Worm (Caenorhabditis elegans) whole organism, L4 larva: ENCODE data around the gene Y44A6C.2.

ENCODE experiments used
- F44E2.7 ChIP-seq: fragments of 200-800 bp; sonication (Bioruptor generic); IDR thresholded peaks from 2 replicates; pipeline ENCODE4 v2.1.2; 2022; ENCODE audit warnings: missing genetic modification characterization, missing compliant biosample characterization
- F49E8.2 ChIP-seq: sonication (generic microtip); optimal IDR thresholded peaks from 2 replicates; lab custom pipeline; 2016; ENCODE audit warnings: missing compliant biosample characterization, mild to moderate bottlenecking, missing genetic modification characterization, borderline replicate concordance
- R02D3.7 ChIP-seq: fragments of 150-350 bp; sonication (generic microtip); optimal IDR thresholded peaks from 3 replicates; lab custom pipeline; 2014; ENCODE audit warnings: missing biosample characterization, missing genetic modification characterization
- T20F7.1 ChIP-seq: fragments of 200-800 bp; sonication (Bioruptor generic); optimal IDR thresholded peaks from 2 replicates; lab custom pipeline; 2018; ENCODE audit warnings: mild to moderate bottlenecking, missing genetic modification characterization, missing compliant biosample characterization
- Y105C5A.15 ChIP-seq: fragments of 200-800 bp; sonication (Bioruptor generic); IDR thresholded peaks from 2 replicates; pipeline ENCODE4 v1.3.6; 2022; ENCODE audit warnings: missing genetic modification characterization, missing compliant biosample characterization
- ZK337.2 ChIP-seq: fragments of 200-800 bp; sonication (Bioruptor generic); IDR thresholded peaks from 2 replicates; pipeline ENCODE4 v1.3.6; 2022; ENCODE audit warnings: missing genetic modification reagents, missing genetic modification characterization, missing compliant biosample characterization
- ZK546.5 ChIP-seq, 2 experiments: sonication (generic microtip); optimal IDR thresholded peaks; 2 replicates each; lab custom pipeline; 2017; ENCODE audit warnings: missing biosample characterization in 2 of 2, missing genetic modification characterization in 2 of 2
- aha-1 ChIP-seq: fragments of 150-350 bp; peaks from one replicate; lab custom pipeline; 2014; ENCODE audit warnings: missing biosample characterization, missing genetic modification characterization
- ama-1 ChIP-seq: fragments of 150-350 bp; optimal IDR thresholded peaks from 2 replicates; lab custom pipeline; 2014; ENCODE audit warnings: inconsistent platforms, mixed read lengths
- ceh-28 ChIP-seq: fragments of 150-350 bp; optimal IDR thresholded peaks from 2 replicates; lab custom pipeline; 2014; ENCODE audit warnings: missing biosample characterization, missing genetic modification reagents, missing genetic modification characterization
- ceh-44 ChIP-seq: fragments of 200-800 bp; sonication (Bioruptor generic); IDR thresholded peaks from 2 replicates; pipeline ENCODE4 v1.3.6; 2022; ENCODE audit warnings: missing genetic modification reagents, missing genetic modification characterization, missing compliant biosample characterization
- ceh-62 ChIP-seq: sonication (generic microtip); optimal IDR thresholded peaks from 2 replicates; lab custom pipeline; 2017; ENCODE audit warnings: missing biosample characterization, missing genetic modification characterization
- cey-2 ChIP-seq: sonication (generic microtip); optimal IDR thresholded peaks from 3 replicates; lab custom pipeline; 2017; ENCODE audit warnings: missing genetic modification characterization, mild to moderate bottlenecking, missing compliant biosample characterization, antibody characterized with exemption, borderline replicate concordance; ENCODE audit not compliant: insufficient read depth
- ctbp-1 ChIP-seq: fragments of 200-800 bp; sonication (Bioruptor generic); IDR thresholded peaks from 2 replicates; pipeline ENCODE4 v1.3.6; 2022; ENCODE audit warnings: missing genetic modification reagents, missing genetic modification characterization, missing compliant biosample characterization
- daf-12 ChIP-seq: fragments of 150-350 bp; optimal IDR thresholded peaks from 2 replicates; lab custom pipeline; 2014; ENCODE audit warnings: missing biosample characterization, missing genetic modification reagents, missing genetic modification characterization
- daf-16 ChIP-seq, 3 experiments: sonication (generic microtip); optimal IDR thresholded peaks; 2 replicates each; lab custom pipeline; 2016 to 2017; ENCODE audit warnings: missing genetic modification characterization in 3 of 3, missing genetic modification reagents in 3 of 3, mild to moderate bottlenecking in 2 of 3, missing compliant biosample characterization in 2 of 3, missing biosample characterization in 1 of 3, moderate library complexity in 1 of 3
- daf-19 ChIP-seq: fragments of 200-800 bp; sonication (Bioruptor generic); conservative IDR thresholded peaks from 2 replicates; pipeline ENCODE4 v1.3.6; 2022; ENCODE audit warnings: missing genetic modification characterization, missing compliant biosample characterization
- daf-8 ChIP-seq: fragments of 200-800 bp; sonication (Bioruptor generic); IDR thresholded peaks from 2 replicates; pipeline ENCODE4 v1.3.6; 2022; ENCODE audit warnings: missing genetic modification characterization, missing compliant biosample characterization
- dpl-1 ChIP-seq: fragments of 150-350 bp; optimal IDR thresholded peaks from 2 replicates; lab custom pipeline; 2014; ENCODE audit warnings: missing biosample characterization, missing genetic modification reagents, missing genetic modification characterization
- dve-1 ChIP-seq: sonication (generic microtip); optimal IDR thresholded peaks from 2 replicates; lab custom pipeline; 2017; ENCODE audit warnings: antibody characterized with exemption, mild to moderate bottlenecking, missing genetic modification characterization, missing compliant biosample characterization; ENCODE audit not compliant: insufficient read depth
- fkh-10 ChIP-seq: fragments of 150-350 bp; optimal IDR thresholded peaks from 2 replicates; lab custom pipeline; 2014; ENCODE audit warnings: missing biosample characterization, missing genetic modification reagents, missing genetic modification characterization
- hif-1 ChIP-seq, 2 experiments: sonication (generic microtip); optimal IDR thresholded peaks; 2 replicates each; lab custom pipeline; 2016 to 2017; ENCODE audit warnings: missing compliant biosample characterization in 2 of 2, missing genetic modification characterization in 2 of 2, missing genetic modification reagents in 2 of 2, missing genotype in 2 of 2, mild to moderate bottlenecking in 1 of 2
- hlh-11 ChIP-seq: fragments of 200-800 bp; sonication (Bioruptor generic); optimal IDR thresholded peaks from 2 replicates; lab custom pipeline; 2018; ENCODE audit warnings: mild to moderate bottlenecking, missing genetic modification characterization, missing compliant biosample characterization
- lim-7 ChIP-seq: fragments of 200-800 bp; sonication (Bioruptor generic); IDR thresholded peaks from 2 replicates; pipeline ENCODE4 v1.3.6; 2022; ENCODE audit warnings: missing genetic modification characterization, missing compliant biosample characterization
- lin-1 ChIP-seq: fragments of 200-800 bp; sonication (Bioruptor generic); IDR thresholded peaks from 2 replicates; pipeline ENCODE4 v1.3.6; 2022; ENCODE audit warnings: missing genetic modification reagents, missing genetic modification characterization, missing compliant biosample characterization
- lin-15B ChIP-seq: fragments of 150-350 bp; sonication (generic microtip); optimal IDR thresholded peaks from 3 replicates; lab custom pipeline; 2014; ENCODE audit warnings: missing biosample characterization, missing genetic modification characterization
- lin-29 ChIP-seq: fragments of 200-800 bp; sonication (Bioruptor generic); IDR thresholded peaks from 2 replicates; pipeline ENCODE4 v1.3.6; 2022; ENCODE audit warnings: missing genetic modification reagents, missing genetic modification characterization, missing compliant biosample characterization
- mep-1 ChIP-seq: fragments of 150-350 bp; sonication (generic microtip); optimal IDR thresholded peaks from 3 replicates; lab custom pipeline; 2014; ENCODE audit warnings: missing biosample characterization, missing genetic modification characterization
- mes-2 ChIP-seq: sonication (generic microtip); optimal IDR thresholded peaks from 2 replicates; lab custom pipeline; 2016; ENCODE audit warnings: missing genotype, mild to moderate bottlenecking, missing genetic modification characterization, missing compliant biosample characterization; ENCODE audit not compliant: poor library complexity, severe bottlenecking
- nhr-11 ChIP-seq: fragments of 150-350 bp; optimal IDR thresholded peaks from 2 replicates; lab custom pipeline; 2014; ENCODE audit warnings: missing biosample characterization, missing genetic modification characterization
- nhr-111 ChIP-seq: fragments of 200-800 bp; sonication (Bioruptor generic); optimal IDR thresholded peaks from 2 replicates; lab custom pipeline; 2018; ENCODE audit warnings: mild to moderate bottlenecking, missing genetic modification characterization, missing compliant biosample characterization
- nhr-237 ChIP-seq: sonication (generic microtip); optimal IDR thresholded peaks from 2 replicates; lab custom pipeline; 2017; ENCODE audit warnings: missing biosample characterization, missing genetic modification characterization
- nhr-25 ChIP-seq: sonication (generic microtip); optimal IDR thresholded peaks from 2 replicates; lab custom pipeline; 2017; ENCODE audit warnings: missing genetic modification characterization, mild to moderate bottlenecking, missing compliant biosample characterization, antibody characterized with exemption, moderate library complexity, borderline replicate concordance; ENCODE audit not compliant: insufficient read depth
- nhr-28 ChIP-seq: fragments of 150-350 bp; optimal IDR thresholded peaks from 2 replicates; lab custom pipeline; 2014; ENCODE audit warnings: missing biosample characterization, missing genetic modification characterization
- pha-4 ChIP-seq, 2 experiments: fragments of 150-350 bp in 1 of 2; fragments of 200-800 bp in 1 of 2; sonication (Bioruptor generic) in 1 of 2; IDR thresholded peaks in 1 of 2; optimal IDR thresholded peaks in 1 of 2; 2 replicates each; pipeline versions ENCODE4 v1.3.6 to Lab custom; 2014 to 2022; ENCODE audit warnings: missing genetic modification characterization in 2 of 2, missing genetic modification reagents in 2 of 2, missing biosample characterization in 1 of 2, missing compliant biosample characterization in 1 of 2
- php-3 ChIP-seq: fragments of 200-800 bp; sonication (Bioruptor generic); IDR thresholded peaks from 2 replicates; pipeline ENCODE4 v1.3.6; 2022; ENCODE audit warnings: missing genetic modification reagents, missing genetic modification characterization, missing compliant biosample characterization
- pqm-1 ChIP-seq: sonication (generic microtip); optimal IDR thresholded peaks from 2 replicates; lab custom pipeline; 2017; ENCODE audit warnings: missing biosample characterization, missing genetic modification characterization
- sdz-12 ChIP-seq: fragments of 200-800 bp; sonication (Bioruptor generic); optimal IDR thresholded peaks from 2 replicates; lab custom pipeline; 2018; ENCODE audit warnings: mild to moderate bottlenecking, missing genetic modification characterization, missing compliant biosample characterization
- set-16 ChIP-seq: fragments of 200-800 bp; sonication (Bioruptor generic); IDR thresholded peaks from 2 replicates; pipeline ENCODE4 v1.3.6; 2022; ENCODE audit warnings: missing genetic modification reagents, missing genetic modification characterization, missing compliant biosample characterization
- snpc-1.2 ChIP-seq: fragments of 200-800 bp; sonication (Bioruptor generic); IDR thresholded peaks from 2 replicates; pipeline ENCODE4 v1.3.6; 2022; ENCODE audit warnings: missing genetic modification reagents, missing genetic modification characterization, missing compliant biosample characterization
- spr-1 ChIP-seq: sonication (generic microtip); optimal IDR thresholded peaks from 2 replicates; lab custom pipeline; 2016; ENCODE audit warnings: mild to moderate bottlenecking, missing genetic modification characterization, missing compliant biosample characterization
- spr-3 ChIP-seq: fragments of 200-800 bp; sonication (Bioruptor generic); optimal IDR thresholded peaks from 2 replicates; lab custom pipeline; 2018; ENCODE audit warnings: mild to moderate bottlenecking, missing genetic modification characterization, missing compliant biosample characterization
- unc-39 ChIP-seq: sonication (generic microtip); optimal IDR thresholded peaks from 2 replicates; lab custom pipeline; 2017; ENCODE audit warnings: missing biosample characterization, missing genetic modification characterization

Gene Y44A6C.2

ce11 chrV:20752609-20753102 lies 30.6 kb downstream of the Y44A6C.2 start, which contains the start of gene pha-4 (continued):
- no peak for TF ChIP-seq ZK337.2 (GFP tag; lab: Robert Waterston, UW)
- no peak for TF ChIP-seq nhr-25 (tag; lab: Kevin White, UChicago)
- peak; percentile 59 for TF ChIP-seq mes-2 (tag; lab: Kevin White, UChicago)
- no peak for TF ChIP-seq ama-1 (lab: Kevin White, UChicago)
- no peak for TF ChIP-seq daf-12
- TF ChIP-seq daf-19, result no peak
- no peak for TF ChIP-seq ctbp-1
- TF ChIP-seq unc-39 (tag; lab: Kevin White, UChicago), result no peak
- TF ChIP-seq aha-1, result peak; percentile 23
- no peak for TF ChIP-seq cey-2
- no peak for TF ChIP-seq lim-7 (GFP tag; lab: Robert Waterston, UW)
- no peak for TF ChIP-seq F44E2.7 (GFP tag; lab: Robert Waterston, UW)
- TF ChIP-seq spr-1 (tag; lab: Kevin White, UChicago), result no peak
- no peak for TF ChIP-seq daf-16 (GFP tag; optimal IDR thresholded peaks at IDR 0.05; lab: Kevin White, UChicago)
- peak; percentile 45 for TF ChIP-seq daf-16 (tag; optimal IDR thresholded peaks at IDR 0.05; lab: Kevin White, UChicago)
- TF ChIP-seq dpl-1, result no peak
- TF ChIP-seq nhr-11, result no peak
- TF ChIP-seq php-3 (GFP tag; lab: Robert Waterston, UW), result peak; percentile 68
- TF ChIP-seq F49E8.2 (tag; lab: Kevin White, UChicago), result no peak
- TF ChIP-seq lin-29, result no peak
- peak in 1 of 2 experiments; percentile 8 for TF ChIP-seq hif-1 (tag; optimal IDR thresholded peaks at IDR 0.05; lab: Kevin White, UChicago)
- TF ChIP-seq nhr-111 (GFP tag; lab: Kevin White, UChicago), result no peak
- no peak for TF ChIP-seq T20F7.1 (GFP tag; lab: Kevin White, UChicago)
- peak; percentile 79 for TF ChIP-seq dve-1

- TF ChIP-seq hlh-11, result peak; percentile 15
- no peak for TF ChIP-seq nhr-237 (tag; lab: Kevin White, UChicago)
- TF ChIP-seq unc-39 (tag; lab: Kevin White, UChicago), result no peak
- TF ChIP-seq R02D3.7 (tag; lab: Kevin White, UChicago), result no peak
- TF ChIP-seq nhr-25 (tag; lab: Kevin White, UChicago), result no peak
- TF ChIP-seq sdz-12 (GFP tag; lab: Kevin White, UChicago), result no peak
- no peak for TF ChIP-seq lin-15B (tag; lab: Kevin White, UChicago)
- TF ChIP-seq ZK546.5 (tag; optimal IDR thresholded peaks at IDR 0.05; lab: Kevin White, UChicago), result no peak
- TF ChIP-seq pqm-1, result peak; percentile 67
- no peak for TF ChIP-seq nhr-28 (tag; lab: Kevin White, UChicago)
- TF ChIP-seq daf-8 (GFP tag; lab: Robert Waterston, UW), result no peak
- TF ChIP-seq ceh-28, result peak; percentile 9
- TF ChIP-seq php-3 (GFP tag; lab: Robert Waterston, UW), result no peak
- TF ChIP-seq ceh-62 (tag; lab: Kevin White, UChicago), result no peak
- no peak for TF ChIP-seq fkh-10 (GFP tag; lab: Kevin White, UChicago)
- TF ChIP-seq pha-4 (GFP tag; IDR thresholded peaks at IDR 0.05; lab: Robert Waterston, UW), result no peak
- TF ChIP-seq pha-4 (tag; optimal IDR thresholded peaks at IDR 0.05; lab: Kevin White, UChicago), result peak; percentile 72
- TF ChIP-seq spr-3 (GFP tag; lab: Kevin White, UChicago), result no peak
- TF ChIP-seq mep-1 (tag; lab: Kevin White, UChicago), result no peak
- TF ChIP-seq lin-1 (GFP tag; lab: Robert Waterston, UW), result no peak
- no peak for TF ChIP-seq daf-16 (GFP tag; optimal IDR thresholded peaks at IDR 0.05; lab: Kevin White, UChicago)
- peak; percentile 41 for TF ChIP-seq daf-16 (tag; optimal IDR thresholded peaks at IDR 0.05; lab: Kevin White, UChicago)
- TF ChIP-seq set-16 (GFP tag; lab: Robert Waterston, UW), result no peak
- no peak for TF ChIP-seq Y105C5A.15 (GFP tag; lab: Robert Waterston, UW)
- no peak for TF ChIP-seq ceh-44 (GFP tag; lab: Robert Waterston, UW)
- no peak for TF ChIP-seq snpc-1.2 (GFP tag; lab: Robert Waterston, UW)
Measured at ce11 chrV:20753838-20754503, 31.9 kb downstream of the Y44A6C.2 start.
